Fruit fly (Drosophila melanogaster) whole organism, embryonic: ENCODE data around the gene Dic1.
A peak's percentile ranks its signal among the peaks of the same experiment; 100 is the strongest.

ENCODE experiments used
- Bdp1 ChIP-seq: fragments of 200-800 bp; sonication (Bioruptor generic); optimal IDR thresholded peaks from 3 replicates; lab custom pipeline; 2016; ENCODE audit warnings: missing biosample characterization, missing genetic modification characterization
- CG32767 ChIP-seq: fragments of 200-800 bp; sonication (Bioruptor generic); IDR thresholded peaks from 2 replicates; pipeline ENCODE4 v1.3.6; 2022; ENCODE audit warnings: missing biosample characterization, missing genetic modification characterization
- CG4360 ChIP-seq: fragments of 200-800 bp; sonication (Bioruptor generic); IDR thresholded peaks from 2 replicates; pipeline ENCODE4 v1.3.6; 2022; ENCODE audit warnings: missing biosample characterization, missing genetic modification characterization
- CG6689 ChIP-seq: fragments of 200-800 bp; sonication (Bioruptor generic); IDR thresholded peaks from 2 replicates; pipeline ENCODE4 v1.3.6; 2022; ENCODE audit warnings: missing biosample characterization, missing genetic modification characterization
- CG7928 ChIP-seq: fragments of 200-800 bp; sonication (Bioruptor generic); optimal IDR thresholded peaks from 2 replicates; lab custom pipeline; 2017; ENCODE audit warnings: missing biosample characterization, mild to moderate bottlenecking, missing genetic modification characterization
- E2f1 ChIP-seq: fragments of 200-800 bp; sonication (Bioruptor generic); IDR thresholded peaks from 2 replicates; pipeline ENCODE4 v1.3.6; 2022; ENCODE audit warnings: missing biosample characterization, missing genetic modification characterization
- Hmx ChIP-seq: fragments of 200-800 bp; sonication (Bioruptor generic); optimal IDR thresholded peaks from 2 replicates; lab custom pipeline; 2016; ENCODE audit warnings: missing biosample characterization, missing genetic modification characterization
- Oaz ChIP-seq: fragments of 200-800 bp; sonication (Bioruptor generic); IDR thresholded peaks from 2 replicates; pipeline ENCODE4 v1.3.6; 2022; ENCODE audit warnings: missing biosample characterization, missing genetic modification characterization
- TFAM ChIP-seq: fragments of 200-800 bp; sonication (Bioruptor generic); optimal IDR thresholded peaks from 2 replicates; lab custom pipeline; 2017; ENCODE audit warnings: missing biosample characterization, missing genetic modification characterization, inconsistent platforms
- crp ChIP-seq, 2 experiments: fragments of 200-800 bp; sonication (Bioruptor generic); optimal IDR thresholded peaks; 2 replicates in 1 of 2; 3 replicates in 1 of 2; lab custom pipeline; 2017; ENCODE audit warnings: missing biosample characterization in 2 of 2, missing genetic modification characterization in 2 of 2, mild to moderate bottlenecking in 1 of 2, moderate library complexity in 1 of 2
- ind ChIP-seq: fragments of 200-800 bp; sonication (Bioruptor generic); optimal IDR thresholded peaks from 3 replicates; lab custom pipeline; 2016; ENCODE audit warnings: missing biosample characterization, missing genetic modification characterization
- sc ChIP-seq, 3 experiments: fragments of >200 bp in 2 of 3; fragments of 200-800 bp in 1 of 3; sonication (Bioruptor generic) in 1 of 3; optimal IDR thresholded peaks; 2 replicates in 2 of 3; 3 replicates in 1 of 3; lab custom pipeline; 2017; ENCODE audit warnings: mild to moderate bottlenecking in 1 of 3, missing biosample characterization in 1 of 3, missing genetic modification characterization in 1 of 3, missing genetic modification reagents in 1 of 3
- seq ChIP-seq: fragments of 200-800 bp; sonication (Bioruptor generic); IDR thresholded peaks from 2 replicates; pipeline ENCODE4 v1.3.6; 2022; ENCODE audit warnings: missing biosample characterization, missing genetic modification characterization
- wdn ChIP-seq: fragments of 200-800 bp; sonication (Bioruptor generic); IDR thresholded peaks from 2 replicates; pipeline ENCODE4 v1.3.6; 2022; ENCODE audit warnings: missing biosample characterization, missing genetic modification characterization

DNA sequence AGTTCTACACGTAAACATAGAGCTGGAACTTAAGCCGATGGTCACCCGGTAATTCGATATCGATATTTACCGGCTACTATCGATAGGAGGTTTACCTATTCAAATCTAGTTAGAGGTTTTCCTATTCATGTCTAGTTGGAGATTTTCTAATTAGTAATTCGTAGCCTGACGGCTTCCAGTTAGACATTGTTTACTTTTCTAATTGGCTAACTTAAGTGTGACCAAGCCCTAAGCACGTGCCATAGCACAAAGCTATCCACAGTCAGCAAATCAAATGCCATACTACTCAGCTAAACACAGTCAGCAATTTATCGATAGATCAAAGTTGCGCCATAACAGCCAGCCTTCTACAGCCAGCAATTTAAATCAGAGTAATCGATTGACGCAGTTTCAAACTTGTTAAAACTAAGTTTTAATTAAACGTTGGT lies 38.3 kb downstream of the Dic1 start, which contains the start of gene Dpm3:
- TF ChIP-seq crp (GFP tag; optimal IDR thresholded peaks at IDR 0.05; lab: Kevin White, UChicago) = peak in 1 of 2 experiments; percentile 18
- no peak for TF ChIP-seq Hmx (GFP tag; lab: Kevin White, UChicago)
- TF ChIP-seq CG32767 (GFP tag; lab: Robert Waterston, UW) = no peak
- no peak for TF ChIP-seq CG4360 (GFP tag; lab: Robert Waterston, UW)
- TF ChIP-seq Oaz = no peak
- no peak for TF ChIP-seq sc (optimal IDR thresholded peaks at IDR 0.05; lab: Kevin White, UChicago)
- no peak for TF ChIP-seq sc (GFP tag; optimal IDR thresholded peaks at IDR 0.05; lab: Kevin White, UChicago)
- no peak for TF ChIP-seq CG6689 (GFP tag; lab: Robert Waterston, UW)
- no peak for TF ChIP-seq CG7928
- peak; percentile 32; the same call in 1 of the 2 replicates for TF ChIP-seq E2f1 (GFP tag; lab: Robert Waterston, UW)
- TF ChIP-seq TFAM (GFP tag; lab: Kevin White, UChicago) = no peak
- no peak for TF ChIP-seq wdn
- TF ChIP-seq Bdp1 (GFP tag; lab: Kevin White, UChicago) = peak; percentile 39
- no peak for TF ChIP-seq seq (GFP tag; lab: Robert Waterston, UW)
- TF ChIP-seq ind (GFP tag; lab: Kevin White, UChicago) = peak; percentile 4
